Worm (Caenorhabditis elegans): Measurements from ENCODE around the gene C25E10.10.

ce11 chrV:9094060-9094628, 38.0 kb upstream of the C25E10.10 start:
- TF ChIP-seq zag-1 (tag; optimal IDR thresholded peaks at IDR 0.05) (no peak), nhr-77 (tag; optimal IDR thresholded peaks at IDR 0.05) (no peak), ztf-11 (tag; optimal IDR thresholded peaks at IDR 0.05) (no peak), lin-39 (tag; optimal IDR thresholded peaks at IDR 0.05) (no peak), ama-1 (optimal IDR thresholded peaks at IDR 0.05) (peak; percentile 46), dmd-4 (tag; optimal IDR thresholded peaks at IDR 0.05) (no peak), nhr-25 (tag; optimal IDR thresholded peaks at IDR 0.05) (peak; percentile 5), elt-1 (tag; optimal IDR thresholded peaks at IDR 0.05) (no peak), ztf-4 (tag; optimal IDR thresholded peaks at IDR 0.05) (peak; percentile 35), lsy-2 (tag; optimal IDR thresholded peaks at IDR 0.05) (peak in 1 of 2 experiments; percentile 72), nhr-237 (tag; optimal IDR thresholded peaks at IDR 0.05) (no peak), snpc-4 (tag; optimal IDR thresholded peaks at IDR 0.05) (peak; percentile 35), gmeb-1 (tag; optimal IDR thresholded peaks at IDR 0.05) (peak; percentile 51)

Data from whole organism, L2 larva.